Fruit fly (Drosophila melanogaster) whole organism, adult: ENCODE results near the gene CG9673.
A peak's percentile ranks its signal among the peaks of the same experiment; 100 is the strongest.

Source experiments
- CG1620 ChIP-seq: fragments of 200-800 bp; sonication (Bioruptor generic); optimal IDR thresholded peaks from 2 replicates; lab custom pipeline; 2016; ENCODE audit warnings: missing biosample characterization, missing genetic modification characterization
- toe ChIP-seq: fragments of 200-800 bp; sonication (Bioruptor generic); optimal IDR thresholded peaks from 2 replicates; lab custom pipeline; 2016; ENCODE audit warnings: missing biosample characterization, missing genetic modification characterization

DNA sequence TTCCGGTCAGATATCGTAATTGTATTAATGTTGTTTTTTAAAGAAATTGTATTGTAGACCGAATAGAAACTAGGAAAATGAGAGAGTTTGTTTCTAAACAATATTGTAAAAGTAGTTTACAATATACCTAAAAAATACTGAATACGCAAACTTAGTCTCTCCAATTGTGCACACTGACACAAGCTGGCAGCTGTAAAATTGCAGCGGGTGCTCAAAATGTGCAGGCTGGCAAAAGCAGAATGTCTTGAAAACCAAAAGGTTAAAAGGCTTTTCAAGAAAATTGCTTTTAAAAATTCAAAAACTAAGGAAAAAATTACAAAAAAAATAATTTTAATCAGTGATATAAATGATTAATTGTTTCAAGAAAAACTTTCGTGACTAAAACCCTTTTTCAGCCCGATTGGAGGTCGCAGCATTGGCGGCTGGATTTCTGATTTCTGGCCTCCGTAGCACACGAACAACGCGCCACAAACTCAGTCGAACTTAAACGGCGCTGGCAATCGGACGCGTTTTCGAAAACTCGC lies 8.0 kb downstream of the CG9673 start, which contains the start of gene CG4678:
- TF ChIP-seq CG1620 = peak; percentile 31
- TF ChIP-seq toe (GFP tag; lab: Kevin White, UChicago) = no peak
